Worm (Caenorhabditis elegans): ENCODE data around the gene C31H1.5.

- TF ChIP-seq W03F9.2 (tag; optimal IDR thresholded peaks at IDR 0.05), result no peak
- TF ChIP-seq him-1 (tag; optimal IDR thresholded peaks at IDR 0.05), result no peak
- no peak for TF ChIP-seq dao-5 (tag; optimal IDR thresholded peaks at IDR 0.05)
These were observed 35.9 kb downstream of the C31H1.5 start for ce11 chrIV:5760656-5761055.

Data from whole organism, L4/young adult.